Worm (Caenorhabditis elegans) whole organism, L2 larva: ENCODE results near the gene Y59E1A.4.

Experiments used
- ZK546.5 ChIP-seq: sonication (generic microtip); optimal IDR thresholded peaks from 2 replicates; lab custom pipeline; 2017; ENCODE audit warnings: missing biosample characterization, missing genetic modification characterization
- ama-1 ChIP-seq: fragments of 150-350 bp; optimal IDR thresholded peaks from 2 replicates; lab custom pipeline; 2018; ENCODE audit warnings: inconsistent platforms
- ceh-82 ChIP-seq: fragments of 150-350 bp; optimal IDR thresholded peaks from 2 replicates; lab custom pipeline; 2014; ENCODE audit warnings: missing biosample characterization, missing genetic modification characterization
- elt-1 ChIP-seq: fragments of 150-350 bp; optimal IDR thresholded peaks from 2 replicates; lab custom pipeline; 2014; ENCODE audit warnings: missing biosample characterization, missing genetic modification characterization
- fos-1 ChIP-seq: fragments of 150-350 bp; optimal IDR thresholded peaks from 2 replicates; lab custom pipeline; 2014; ENCODE audit warnings: missing biosample characterization, missing genetic modification characterization
- lin-11 ChIP-seq: fragments of 150-350 bp; sonication (generic microtip); optimal IDR thresholded peaks from 2 replicates; lab custom pipeline; 2014; ENCODE audit warnings: missing biosample characterization, missing genetic modification characterization, inconsistent platforms, mixed read lengths
- nhr-10 ChIP-seq: sonication (generic microtip); optimal IDR thresholded peaks from 2 replicates; lab custom pipeline; 2017; ENCODE audit warnings: missing biosample characterization, missing genetic modification characterization
- nhr-21 ChIP-seq: fragments of 150-350 bp; optimal IDR thresholded peaks from 2 replicates; lab custom pipeline; 2014; ENCODE audit warnings: missing biosample characterization, missing genetic modification characterization
- nhr-23 ChIP-seq: fragments of 150-350 bp; optimal IDR thresholded peaks from 2 replicates; lab custom pipeline; 2014; ENCODE audit warnings: missing biosample characterization, missing genetic modification reagents, missing genetic modification characterization
- nhr-237 ChIP-seq: fragments of 150-350 bp; optimal IDR thresholded peaks from 2 replicates; lab custom pipeline; 2014; ENCODE audit warnings: missing biosample characterization, missing genetic modification characterization
- unc-55 ChIP-seq: fragments of 150-350 bp; sonication (generic microtip); optimal IDR thresholded peaks from 3 replicates; lab custom pipeline; 2014; ENCODE audit warnings: missing biosample characterization, missing genetic modification reagents, missing genetic modification characterization
- unc-62 ChIP-seq: fragments of 150-350 bp; optimal IDR thresholded peaks from 2 replicates; lab custom pipeline; 2014; ENCODE audit warnings: missing biosample characterization, missing genetic modification reagents, missing genetic modification characterization

DNA sequence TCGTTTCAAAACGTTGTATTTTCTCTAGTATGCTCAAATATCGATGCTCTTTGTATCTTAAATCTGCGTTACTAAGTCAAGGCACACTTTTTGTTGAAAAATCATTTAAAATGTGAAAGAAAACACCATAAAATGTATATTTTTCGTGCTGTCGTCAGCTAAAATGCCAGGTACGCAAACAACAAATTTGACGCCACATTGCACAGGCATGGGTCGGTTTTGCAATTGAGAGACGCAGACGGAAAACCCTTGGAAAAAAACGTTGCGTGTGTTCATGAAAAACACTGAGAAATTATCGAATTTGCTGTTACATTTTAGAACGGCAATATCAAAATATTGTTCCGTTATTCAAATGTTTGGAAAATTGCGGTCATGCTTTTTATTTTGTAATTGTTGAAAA is 25.0 kb upstream of the Y59E1A.4 start:
- TF ChIP-seq nhr-23 (tag; lab: Kevin White, UChicago) (no peak), nhr-10 (tag; lab: Kevin White, UChicago) (no peak), nhr-21 (tag; lab: Kevin White, UChicago) (no peak), ama-1 (lab: Kevin White, UChicago) (no peak), nhr-237 (tag; lab: Kevin White, UChicago) (no peak), unc-62 (GFP tag; lab: Kevin White, UChicago) (no peak), ZK546.5 (tag; lab: Kevin White, UChicago) (no peak), ceh-82 (tag; lab: Kevin White, UChicago) (no peak), lin-11 (tag; lab: Kevin White, UChicago) (no peak), unc-55 (GFP tag; lab: Kevin White, UChicago) (peak; percentile 65), elt-1 (tag; lab: Kevin White, UChicago) (no peak), fos-1 (peak; percentile 42)
